Worm (Caenorhabditis elegans): ENCODE results near the gene str-253.
A peak's percentile ranks its signal among the peaks of the same experiment; 100 is the strongest.

Gene str-253

DNA sequence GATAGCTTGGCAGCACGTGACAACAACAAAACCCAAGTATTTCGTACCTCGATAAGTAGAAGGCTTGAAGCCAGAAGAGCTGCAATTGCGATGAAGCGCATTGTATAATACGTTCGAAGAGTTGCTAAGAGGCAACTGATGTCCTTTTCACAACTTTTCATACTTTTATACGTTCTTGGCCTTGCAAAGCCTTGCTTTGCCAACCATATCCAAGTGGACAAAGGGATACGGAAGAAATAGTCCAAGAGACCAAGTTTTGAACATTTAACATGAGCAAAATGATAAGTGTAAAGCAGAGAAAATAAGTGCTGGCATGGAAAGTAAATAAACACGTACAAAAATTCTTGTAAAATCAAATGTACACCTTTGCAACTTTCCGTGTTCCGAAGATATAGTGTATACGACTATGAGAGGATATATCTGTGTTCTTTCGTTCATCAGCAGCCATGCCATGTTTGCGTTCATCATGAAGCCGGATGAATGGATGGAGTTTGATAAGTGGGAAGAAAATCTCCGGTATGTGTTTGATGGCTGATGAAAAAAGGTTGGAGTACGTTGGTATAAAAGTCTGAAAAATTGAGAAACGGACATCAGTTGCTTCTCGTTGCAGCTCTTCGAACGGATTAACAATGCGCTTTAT, 20.0 kb upstream of the str-253 start, which contains the start of the genes Y5H2A.4 and abu-4:
Y5H2A.4 (minus strand) TSS at position 101 of the 640 bp plus-strand sequence.
abu-4 (plus strand) TSS at position 590 of the 640 bp plus-strand sequence.
- TF ChIP-seq elt-3 (tag; optimal IDR thresholded peaks at IDR 0.05), result no peak
- TF ChIP-seq R02D3.7 (tag; optimal IDR thresholded peaks at IDR 0.05), result no peak
- TF ChIP-seq nhr-77 (tag; optimal IDR thresholded peaks at IDR 0.05), result no peak
- no peak for TF ChIP-seq nhr-25 (tag; optimal IDR thresholded peaks at IDR 0.05)
- TF ChIP-seq fkh-2 (tag; optimal IDR thresholded peaks at IDR 0.05), result no peak
- no peak for TF ChIP-seq eor-1 (tag; optimal IDR thresholded peaks at IDR 0.05)
- TF ChIP-seq mml-1 (tag; optimal IDR thresholded peaks at IDR 0.05), result no peak
- TF ChIP-seq nhr-76 (tag; optimal IDR thresholded peaks at IDR 0.05), result no peak
- TF ChIP-seq ceh-82 (tag; optimal IDR thresholded peaks at IDR 0.05), result no peak
- TF ChIP-seq ZK546.5 (tag; optimal IDR thresholded peaks at IDR 0.05), result no peak
- no peak for TF ChIP-seq egl-27 (tag; optimal IDR thresholded peaks at IDR 0.05)
- no peak for TF ChIP-seq zag-1 (tag; optimal IDR thresholded peaks at IDR 0.05)
- TF ChIP-seq nhr-28 (tag; optimal IDR thresholded peaks at IDR 0.05), result no peak
- TF ChIP-seq unc-39 (tag; optimal IDR thresholded peaks at IDR 0.05), result no peak
- TF ChIP-seq nhr-43 (tag; optimal IDR thresholded peaks at IDR 0.05; ENCODE audit: poor library complexity, severe bottlenecking), result no peak
- no peak for TF ChIP-seq ama-1 (optimal IDR thresholded peaks at IDR 0.05)

DNA sequence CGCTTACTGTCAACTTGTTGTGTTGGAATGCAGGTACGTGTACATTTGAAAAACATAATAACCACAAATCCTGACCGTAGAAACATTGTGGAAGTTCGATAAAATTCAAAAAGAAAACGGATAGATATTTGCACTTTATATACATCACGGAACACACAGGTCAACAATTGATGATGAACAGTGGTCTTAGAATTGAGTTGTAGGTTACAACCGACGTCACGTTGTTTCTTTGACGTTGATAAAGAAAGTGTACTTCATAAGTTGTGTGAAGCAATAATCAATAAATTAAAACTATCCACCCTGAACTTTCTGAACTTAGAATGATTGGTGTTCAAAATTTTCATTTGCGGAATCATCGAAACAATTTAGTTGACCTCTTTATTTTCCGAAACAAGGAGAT, 17.3 kb upstream of the str-253 start, which contains the start of gene Y5H2A.1:
Y5H2A.1 (minus strand) TSS at position 101 of the 400 bp plus-strand sequence.
- TF ChIP-seq nhr-237 (tag; optimal IDR thresholded peaks at IDR 0.05) (no peak), mdl-1 (tag; optimal IDR thresholded peaks at IDR 0.05) (no peak), skn-1 (tag; optimal IDR thresholded peaks at IDR 0.05) (no peak), ama-1 (optimal IDR thresholded peaks at IDR 0.05) (no peak), aly-2 (tag; optimal IDR thresholded peaks at IDR 0.05) (no peak), daf-12 (tag; optimal IDR thresholded peaks at IDR 0.05) (no peak), pqm-1 (tag; optimal IDR thresholded peaks at IDR 0.05) (no peak)

DNA sequence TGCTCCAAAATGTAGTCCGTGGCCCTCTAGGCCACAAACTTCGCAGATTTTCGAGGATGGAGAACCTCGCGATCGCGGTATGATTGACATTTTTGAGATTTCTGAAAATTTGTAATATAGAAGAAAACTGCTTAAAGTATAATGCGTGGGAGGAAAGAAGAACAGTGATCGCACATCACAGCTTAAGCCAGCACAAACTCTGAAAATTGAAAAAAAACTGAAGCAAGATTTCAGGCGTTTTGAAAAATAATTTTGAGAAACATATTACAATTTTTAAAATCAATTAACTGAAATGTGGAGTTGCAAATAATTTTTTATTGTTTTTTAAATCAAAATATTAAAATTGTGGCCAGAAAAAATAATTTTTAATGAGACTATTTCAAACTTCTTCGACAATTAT, 12.6 kb upstream of the str-253 start, which contains the start of gene nhr-275:
nhr-275 (minus strand) TSS at position 101 of the 400 bp plus-strand sequence.
- TF ChIP-seq skn-1 (tag; optimal IDR thresholded peaks at IDR 0.05) (no peak), nhr-12 (tag; optimal IDR thresholded peaks at IDR 0.05) (no peak), fkh-2 (tag; optimal IDR thresholded peaks at IDR 0.05) (no peak), egl-27 (tag; optimal IDR thresholded peaks at IDR 0.05) (no peak), pqm-1 (tag; optimal IDR thresholded peaks at IDR 0.05) (no peak), ama-1 (optimal IDR thresholded peaks at IDR 0.05) (no peak), elt-2 (tag; optimal IDR thresholded peaks at IDR 0.05) (no peak), ceh-9 (tag; optimal IDR thresholded peaks at IDR 0.05) (no peak), R02D3.7 (tag; optimal IDR thresholded peaks at IDR 0.05) (no peak), nhr-76 (tag; optimal IDR thresholded peaks at IDR 0.05) (no peak), nhr-28 (tag; optimal IDR thresholded peaks at IDR 0.05) (no peak), ZK546.5 (tag; optimal IDR thresholded peaks at IDR 0.05) (no peak), nhr-11 (tag; optimal IDR thresholded peaks at IDR 0.05) (no peak), lin-15B (tag; optimal IDR thresholded peaks at IDR 0.05) (no peak), hmg-11 (tag; optimal IDR thresholded peaks at IDR 0.05) (no peak), nhr-77 (tag; optimal IDR thresholded peaks at IDR 0.05) (no peak), egl-5 (tag; optimal IDR thresholded peaks at IDR 0.05) (no peak)

DNA sequence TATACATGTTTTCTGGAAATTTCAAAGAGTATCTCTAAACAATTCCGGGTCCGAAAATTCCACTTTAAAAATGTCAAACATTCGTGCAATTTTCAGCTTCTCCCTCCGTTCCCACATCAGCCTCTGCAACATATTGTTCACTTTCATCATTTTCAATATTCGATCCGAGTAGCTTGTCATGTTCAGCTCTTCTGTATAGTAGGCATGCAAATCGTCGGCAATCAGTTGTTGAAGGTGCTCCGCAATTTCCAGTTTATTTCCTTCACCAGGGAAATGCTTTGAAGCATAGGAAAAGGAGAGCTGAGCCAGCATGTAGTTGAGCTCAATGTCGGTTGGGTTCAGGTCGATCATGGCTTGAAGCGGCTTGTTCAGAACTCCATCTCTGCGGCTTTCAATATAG, 10.5 kb upstream of the str-253 start:
- no peak for TF ChIP-seq nhr-23 (tag; optimal IDR thresholded peaks at IDR 0.05)
- no peak for TF ChIP-seq egl-27 (tag; optimal IDR thresholded peaks at IDR 0.05)
- no peak for TF ChIP-seq lsy-12 (tag; optimal IDR thresholded peaks at IDR 0.05)
- TF ChIP-seq nhr-25 (tag; optimal IDR thresholded peaks at IDR 0.05), result no peak
- TF ChIP-seq snpc-4 (tag; optimal IDR thresholded peaks at IDR 0.05), result no peak
- TF ChIP-seq nfya-1 (tag; optimal IDR thresholded peaks at IDR 0.05; ENCODE audit: insufficient read depth), result no peak
- no peak for TF ChIP-seq nhr-237 (tag; optimal IDR thresholded peaks at IDR 0.05)
- TF ChIP-seq hmg-11 (tag; optimal IDR thresholded peaks at IDR 0.05), result no peak
- no peak for TF ChIP-seq pha-4 (tag; optimal IDR thresholded peaks at IDR 0.05)

DNA sequence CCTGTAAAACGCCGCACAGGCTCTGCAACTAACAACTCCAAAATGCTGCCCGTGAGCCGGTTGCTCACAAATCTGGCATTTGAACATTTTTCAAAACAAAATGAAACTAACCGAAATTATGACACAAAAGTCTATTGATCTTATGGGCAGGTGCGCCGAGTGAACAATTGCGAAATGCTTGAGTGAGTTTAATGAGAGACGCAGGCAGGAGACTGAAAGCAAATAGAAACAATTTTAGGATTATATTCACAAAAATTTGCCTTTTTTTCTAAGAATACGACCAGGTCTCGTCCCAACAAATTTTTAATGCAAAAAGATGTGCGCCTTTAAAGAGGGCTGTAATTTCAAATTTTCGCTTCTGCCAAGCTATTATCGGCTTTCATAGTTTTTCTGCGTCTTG, 10.1 kb upstream of the str-253 start, which contains the start of gene nhr-183:
nhr-183 (minus strand) TSS at position 180 of the 400 bp plus-strand sequence.
- peak; percentile 46 for TF ChIP-seq pha-4 (tag; optimal IDR thresholded peaks at IDR 0.05)
- no peak for TF ChIP-seq unc-39 (tag; optimal IDR thresholded peaks at IDR 0.05)
